Worm (Caenorhabditis elegans) whole organism, L1 larva: ENCODE measurements around the gene clc-23.

Source experiments
- aly-2 ChIP-seq: fragments of 150-350 bp; optimal IDR thresholded peaks from 2 replicates; lab custom pipeline; 2014; ENCODE audit warnings: missing biosample characterization, missing genetic modification characterization
- dpl-1 ChIP-seq, 3 experiments: fragments of 150-350 bp in 2 of 3; sonication (generic microtip) in 1 of 3; optimal IDR thresholded peaks; 2 replicates each; lab custom pipeline; 2014 to 2017; ENCODE audit warnings: missing biosample characterization in 3 of 3, missing genetic modification characterization in 3 of 3, missing genetic modification reagents in 3 of 3
- mdl-1 ChIP-seq, 2 experiments: fragments of 150-350 bp; optimal IDR thresholded peaks; 2 replicates each; lab custom pipeline; 2014 to 2017; ENCODE audit warnings: missing biosample characterization in 2 of 2, missing genetic modification characterization in 2 of 2, inconsistent platforms in 1 of 2
- mep-1 ChIP-seq: fragments of 150-350 bp; optimal IDR thresholded peaks from 2 replicates; lab custom pipeline; 2014; ENCODE audit warnings: missing biosample characterization, missing genetic modification characterization
- nhr-11 ChIP-seq: fragments of 150-350 bp; optimal IDR thresholded peaks from 2 replicates; lab custom pipeline; 2014; ENCODE audit warnings: missing biosample characterization, missing genetic modification characterization
- nhr-12 ChIP-seq: sonication (generic microtip); optimal IDR thresholded peaks from 2 replicates; lab custom pipeline; 2017; ENCODE audit warnings: missing biosample characterization, missing genetic modification characterization
- nhr-77 ChIP-seq: fragments of 150-350 bp; optimal IDR thresholded peaks from 2 replicates; lab custom pipeline; 2014; ENCODE audit warnings: missing biosample characterization, missing genetic modification characterization
- nhr-84 ChIP-seq: sonication (generic microtip); optimal IDR thresholded peaks from 2 replicates; lab custom pipeline; 2017; ENCODE audit warnings: missing biosample characterization, missing genetic modification characterization
- tbx-2 ChIP-seq: sonication (generic microtip); optimal IDR thresholded peaks from 2 replicates; lab custom pipeline; 2016; ENCODE audit warnings: missing genetic modification characterization, missing compliant biosample characterization
- unc-130 ChIP-seq: fragments of 150-350 bp; optimal IDR thresholded peaks from 2 replicates; lab custom pipeline; 2017; ENCODE audit warnings: missing biosample characterization, missing genetic modification characterization, inconsistent platforms
- zag-1 ChIP-seq: fragments of 150-350 bp; optimal IDR thresholded peaks from 2 replicates; lab custom pipeline; 2014; ENCODE audit warnings: missing biosample characterization, missing genetic modification characterization
- ztf-4 ChIP-seq: fragments of 150-350 bp; optimal IDR thresholded peaks from 2 replicates; lab custom pipeline; 2014; ENCODE audit warnings: missing biosample characterization, missing genetic modification characterization

DNA sequence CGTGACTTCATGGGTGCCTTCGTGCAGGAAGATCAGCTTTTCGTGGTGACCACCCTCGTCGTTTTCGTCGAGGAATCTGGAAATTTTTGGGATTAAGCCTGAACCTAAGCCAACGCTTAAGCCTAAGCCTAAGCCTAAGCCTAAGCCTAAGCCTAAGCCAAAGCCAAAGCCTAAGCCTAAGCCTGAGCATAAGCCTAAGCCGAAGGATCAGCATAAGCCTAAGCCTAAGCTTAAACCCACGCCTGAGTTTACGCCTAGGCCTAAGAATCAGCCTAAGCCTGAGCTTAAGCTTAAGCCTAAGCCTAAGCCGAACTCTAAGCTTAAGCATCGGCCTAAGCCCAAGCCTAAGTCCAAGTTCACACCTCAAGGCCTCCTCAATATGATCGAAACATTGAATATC lies 31.5 kb downstream of the clc-23 start:
- TF ChIP-seq ztf-4 (tag; lab: Kevin White, UChicago) (no peak), zag-1 (tag; lab: Kevin White, UChicago) (no peak), mep-1 (tag; lab: Kevin White, UChicago) (no peak), nhr-84 (tag; lab: Kevin White, UChicago) (no peak), unc-130 (tag; lab: Kevin White, UChicago) (no peak), nhr-77 (no peak), dpl-1 (GFP tag; optimal IDR thresholded peaks at IDR 0.05; lab: Kevin White, UChicago) (no peak), mdl-1 (tag; optimal IDR thresholded peaks at IDR 0.05; lab: Kevin White, UChicago) (no peak), nhr-11 (tag; lab: Kevin White, UChicago) (no peak), aly-2 (no peak), nhr-12 (no peak), tbx-2 (tag; lab: Kevin White, UChicago) (no peak)
